Worm (Caenorhabditis elegans) whole organism, L3 larva: ENCODE data around the gene Y43F8C.17.

Source experiments
- ZK546.5 ChIP-seq: sonication (generic microtip); optimal IDR thresholded peaks from 2 replicates; lab custom pipeline; 2017; ENCODE audit warnings: missing biosample characterization, missing genetic modification characterization
- aly-2 ChIP-seq: fragments of 150-350 bp; optimal IDR thresholded peaks from 2 replicates; lab custom pipeline; 2014; ENCODE audit warnings: missing biosample characterization, missing genetic modification characterization
- ama-1 ChIP-seq: fragments of 150-350 bp; optimal IDR thresholded peaks from 2 replicates; lab custom pipeline; 2018
- ceh-16 ChIP-seq: sonication (generic microtip); optimal IDR thresholded peaks from 2 replicates; lab custom pipeline; 2017; ENCODE audit warnings: missing biosample characterization, missing genetic modification characterization
- ceh-82 ChIP-seq: fragments of 150-350 bp; optimal IDR thresholded peaks from 2 replicates; lab custom pipeline; 2014; ENCODE audit warnings: missing biosample characterization, missing genetic modification characterization
- egl-27 ChIP-seq: sonication (generic microtip); optimal IDR thresholded peaks from 4 replicates; lab custom pipeline; 2017; ENCODE audit warnings: missing biosample characterization, missing genetic modification reagents, missing genetic modification characterization
- egl-5 ChIP-seq: fragments of 150-350 bp; optimal IDR thresholded peaks from 2 replicates; lab custom pipeline; 2017; ENCODE audit warnings: missing biosample characterization, missing genetic modification reagents, missing genetic modification characterization, inconsistent platforms
- elt-1 ChIP-seq: fragments of 150-350 bp; optimal IDR thresholded peaks from 2 replicates; lab custom pipeline; 2014; ENCODE audit warnings: missing biosample characterization, missing genetic modification characterization
- elt-2 ChIP-seq: sonication (generic microtip); optimal IDR thresholded peaks from 2 replicates; lab custom pipeline; 2016; ENCODE audit warnings: missing genetic modification reagents, mild to moderate bottlenecking, missing genetic modification characterization, missing compliant biosample characterization
- eor-1 ChIP-seq, 2 experiments: fragments of 150-350 bp; optimal IDR thresholded peaks; 2 replicates each; lab custom pipeline; 2014 to 2018; ENCODE audit warnings: missing biosample characterization in 2 of 2, missing genetic modification characterization in 2 of 2
- fkh-10 ChIP-seq: sonication (generic microtip); optimal IDR thresholded peaks from 2 replicates; lab custom pipeline; 2017; ENCODE audit warnings: missing biosample characterization, missing genetic modification reagents, missing genetic modification characterization
- fkh-2 ChIP-seq: fragments of 150-350 bp; optimal IDR thresholded peaks from 2 replicates; lab custom pipeline; 2014; ENCODE audit warnings: missing biosample characterization, missing genetic modification reagents, missing genetic modification characterization
- fos-1 ChIP-seq: fragments of 150-350 bp; optimal IDR thresholded peaks from 2 replicates; lab custom pipeline; 2014; ENCODE audit warnings: missing biosample characterization, missing genetic modification characterization
- hmg-11 ChIP-seq: sonication (generic microtip); optimal IDR thresholded peaks from 2 replicates; lab custom pipeline; 2016; ENCODE audit warnings: missing genetic modification characterization, missing compliant biosample characterization
- jun-1 ChIP-seq: fragments of 150-350 bp; optimal IDR thresholded peaks from 2 replicates; lab custom pipeline; 2014; ENCODE audit warnings: missing biosample characterization, missing genetic modification reagents, missing genetic modification characterization
- lin-39 ChIP-seq: fragments of 150-350 bp; optimal IDR thresholded peaks from 2 replicates; lab custom pipeline; 2018; ENCODE audit warnings: missing biosample characterization, missing genetic modification reagents, missing genetic modification characterization
- lsy-12 ChIP-seq: sonication (generic microtip); optimal IDR thresholded peaks from 2 replicates; lab custom pipeline; 2016; ENCODE audit warnings: mild to moderate bottlenecking, missing genetic modification characterization, missing compliant biosample characterization
- mdl-1 ChIP-seq: fragments of 150-350 bp; optimal IDR thresholded peaks from 2 replicates; lab custom pipeline; 2014; ENCODE audit warnings: missing biosample characterization, missing genetic modification characterization
- nfya-1 ChIP-seq: sonication (generic microtip); optimal IDR thresholded peaks from 2 replicates; lab custom pipeline; 2017; ENCODE audit warnings: missing genetic modification characterization, mild to moderate bottlenecking, missing compliant biosample characterization, antibody characterized with exemption, moderate library complexity; ENCODE audit not compliant: insufficient read depth
- nhr-11 ChIP-seq: fragments of 150-350 bp; optimal IDR thresholded peaks from 2 replicates; lab custom pipeline; 2014; ENCODE audit warnings: missing biosample characterization, missing genetic modification characterization
- nhr-23 ChIP-seq: fragments of 150-350 bp; optimal IDR thresholded peaks from 2 replicates; lab custom pipeline; 2014; ENCODE audit warnings: missing biosample characterization, missing genetic modification reagents, missing genetic modification characterization
- nhr-237 ChIP-seq: fragments of 150-350 bp; optimal IDR thresholded peaks from 2 replicates; lab custom pipeline; 2014; ENCODE audit warnings: missing biosample characterization, missing genetic modification characterization
- nhr-25 ChIP-seq: sonication (generic microtip); optimal IDR thresholded peaks from 2 replicates; lab custom pipeline; 2017; ENCODE audit warnings: missing biosample characterization, missing genetic modification characterization
- nhr-28 ChIP-seq: fragments of 150-350 bp; optimal IDR thresholded peaks from 2 replicates; lab custom pipeline; 2014; ENCODE audit warnings: missing biosample characterization, missing genetic modification characterization
- nhr-43 ChIP-seq: sonication (generic microtip); optimal IDR thresholded peaks from 2 replicates; lab custom pipeline; 2016; ENCODE audit warnings: mild to moderate bottlenecking, missing genetic modification characterization, missing compliant biosample characterization; ENCODE audit not compliant: poor library complexity, severe bottlenecking
- nhr-67 ChIP-seq: fragments of 150-350 bp; optimal IDR thresholded peaks from 2 replicates; lab custom pipeline; 2014; ENCODE audit warnings: missing biosample characterization, missing genetic modification characterization
- nhr-76 ChIP-seq: fragments of 150-350 bp; sonication (generic microtip); optimal IDR thresholded peaks from 5 replicates; lab custom pipeline; 2014; ENCODE audit warnings: missing biosample characterization, missing genetic modification characterization
- pha-4 ChIP-seq: fragments of 150-350 bp; optimal IDR thresholded peaks from 2 replicates; lab custom pipeline; 2014; ENCODE audit warnings: missing biosample characterization, missing genetic modification reagents, missing genetic modification characterization
- pqm-1 ChIP-seq: fragments of 150-350 bp; optimal IDR thresholded peaks from 2 replicates; lab custom pipeline; 2017; ENCODE audit warnings: missing biosample characterization, missing genetic modification characterization, inconsistent platforms
- skn-1 ChIP-seq: fragments of 150-350 bp; optimal IDR thresholded peaks from 2 replicates; lab custom pipeline; 2014; ENCODE audit warnings: missing biosample characterization, missing genetic modification characterization
- tbx-2 ChIP-seq: sonication (generic microtip); optimal IDR thresholded peaks from 2 replicates; lab custom pipeline; 2016; ENCODE audit warnings: mild to moderate bottlenecking, missing genetic modification characterization, missing compliant biosample characterization
- unc-62 ChIP-seq: fragments of 150-350 bp; sonication (generic microtip); optimal IDR thresholded peaks from 4 replicates; lab custom pipeline; 2014; ENCODE audit warnings: missing biosample characterization, missing genetic modification reagents, missing genetic modification characterization
- zag-1 ChIP-seq: fragments of 150-350 bp; optimal IDR thresholded peaks from 2 replicates; lab custom pipeline; 2014; ENCODE audit warnings: missing biosample characterization, missing genetic modification characterization
- ztf-11 ChIP-seq: fragments of 150-350 bp; optimal IDR thresholded peaks from 2 replicates; lab custom pipeline; 2014; ENCODE audit warnings: missing biosample characterization, missing genetic modification characterization

The Y43F8C.17 gene

DNA sequence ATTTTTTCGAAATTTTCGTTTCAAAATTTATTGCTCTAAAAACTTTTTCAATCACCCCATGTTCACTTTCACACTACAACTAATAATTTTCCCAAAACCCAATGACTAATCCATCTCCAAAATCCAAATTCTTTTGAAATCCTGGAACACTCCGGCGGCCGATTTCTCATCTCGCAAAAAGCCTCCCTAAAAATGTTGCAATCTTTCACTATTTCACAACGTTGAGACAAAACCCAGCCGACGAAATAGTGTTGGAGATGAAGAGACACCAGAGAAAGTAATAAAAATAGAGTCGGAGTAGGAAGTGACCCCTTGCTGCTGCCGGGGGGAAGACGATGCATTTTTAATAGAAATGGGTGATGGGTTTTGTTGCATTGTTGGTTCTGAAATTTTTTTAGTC is 8.6 kb downstream of the Y43F8C.17 start:
- no peak for TF ChIP-seq nhr-237 (tag; lab: Kevin White, UChicago)
- no peak for TF ChIP-seq elt-1 (tag; lab: Kevin White, UChicago)
- no peak for TF ChIP-seq ama-1 (lab: Kevin White, UChicago)
- TF ChIP-seq ZK546.5: no peak
- TF ChIP-seq hmg-11 (tag; lab: Kevin White, UChicago): peak; percentile 15
- TF ChIP-seq pha-4 (tag; lab: Kevin White, UChicago): no peak
- no peak for TF ChIP-seq unc-62 (GFP tag; lab: Kevin White, UChicago)
- TF ChIP-seq pqm-1 (tag; lab: Kevin White, UChicago): no peak
- TF ChIP-seq skn-1 (tag; lab: Kevin White, UChicago): no peak
- TF ChIP-seq, all 47 proteins: peak for 1

DNA sequence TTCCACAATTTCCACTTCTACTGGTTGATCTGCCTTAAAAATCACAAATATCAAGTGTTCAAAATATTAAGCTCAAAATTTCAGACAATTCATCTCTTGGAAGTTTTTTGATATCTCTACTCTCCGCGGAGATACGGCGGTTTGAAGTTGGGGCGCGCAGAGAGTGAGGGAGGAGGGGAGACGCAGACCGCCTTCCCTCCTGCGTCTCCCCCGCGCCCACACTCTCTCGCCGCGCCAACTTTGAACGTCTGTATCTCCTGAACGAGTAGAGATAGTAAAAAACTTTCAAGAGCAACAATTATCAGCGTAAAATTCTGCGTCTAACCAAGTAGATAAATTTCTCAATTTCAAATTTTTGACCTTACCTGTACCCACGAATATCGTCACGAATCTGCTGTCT is 12.0 kb downstream of the Y43F8C.17 start:
- TF ChIP-seq nhr-67 (tag; lab: Kevin White, UChicago) (no peak), nhr-23 (no peak), ama-1 (lab: Kevin White, UChicago) (no peak), ceh-82 (no peak), hmg-11 (tag; lab: Kevin White, UChicago) (no peak), skn-1 (tag; lab: Kevin White, UChicago) (no peak), nhr-43 (tag; lab: Kevin White, UChicago) (no peak), egl-5 (no peak), pqm-1 (tag; lab: Kevin White, UChicago) (no peak), jun-1 (tag; lab: Kevin White, UChicago) (no peak), nhr-237 (tag; lab: Kevin White, UChicago) (no peak)

DNA sequence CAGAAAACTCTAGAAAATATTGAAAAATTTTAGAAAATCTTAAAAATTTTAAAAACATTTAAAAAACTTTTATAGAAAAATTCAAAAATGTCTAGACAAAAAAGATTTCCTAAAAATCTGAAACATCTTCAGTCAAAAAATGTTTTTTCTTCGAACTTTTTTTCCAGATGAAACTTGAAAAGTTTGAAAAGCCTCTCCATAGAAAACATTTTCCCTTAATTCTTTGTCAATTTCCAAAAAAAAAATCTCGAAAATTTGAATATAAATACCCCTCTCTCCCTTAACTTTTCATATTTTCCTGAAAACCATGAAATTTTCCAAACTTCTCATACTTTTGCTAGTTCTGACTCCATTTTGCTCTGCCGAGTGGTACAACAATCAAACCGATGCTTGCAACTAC is 12.8 kb downstream of the Y43F8C.17 start, which contains the start of gene Y116F11A.3:
Gene Y116F11A.3 (plus strand): TSS at position 301 of the 400 bp plus-strand sequence.
- TF ChIP-seq nhr-23: no peak
- no peak for TF ChIP-seq ZK546.5
- no peak for TF ChIP-seq tbx-2
- TF ChIP-seq hmg-11 (tag; lab: Kevin White, UChicago): no peak
- TF ChIP-seq elt-1 (tag; lab: Kevin White, UChicago): no peak

DNA sequence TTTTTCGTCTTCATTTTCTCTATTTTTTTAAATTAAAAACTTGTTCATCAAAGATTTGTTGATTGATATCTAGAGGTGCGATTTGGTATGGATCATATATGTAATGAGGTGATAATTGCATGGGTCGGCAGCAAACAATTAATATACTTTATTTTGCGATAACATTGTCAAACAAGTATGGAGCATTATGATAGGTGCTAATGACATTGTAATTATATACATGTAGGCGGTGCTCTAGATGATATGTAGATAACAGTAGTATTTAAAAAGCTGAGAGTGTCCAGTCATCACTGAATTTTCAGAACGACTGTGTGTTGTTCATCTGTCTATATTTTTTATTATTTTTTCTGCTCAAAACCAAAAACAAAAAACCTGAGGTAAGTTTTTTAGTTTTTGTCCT is 14.3 kb downstream of the Y43F8C.17 start, which contains the start of gene Y116F11A.1:
Gene Y116F11A.1 (plus strand): TSS at position 301 of the 400 bp plus-strand sequence.
- TF ChIP-seq tbx-2 (no peak), mdl-1 (tag; lab: Kevin White, UChicago) (no peak), fkh-10 (GFP tag; lab: Kevin White, UChicago) (no peak), zag-1 (tag; lab: Kevin White, UChicago) (no peak), ceh-16 (no peak), nhr-25 (tag; lab: Kevin White, UChicago) (no peak), ztf-11 (tag; lab: Kevin White, UChicago) (no peak), nfya-1 (tag; lab: Kevin White, UChicago) (no peak), fos-1 (no peak), nhr-76 (tag; lab: Kevin White, UChicago) (no peak), jun-1 (tag; lab: Kevin White, UChicago) (no peak), nhr-23 (no peak), elt-1 (tag; lab: Kevin White, UChicago) (no peak), ama-1 (lab: Kevin White, UChicago) (no peak), egl-27 (no peak), elt-2 (tag; lab: Kevin White, UChicago) (no peak), nhr-237 (tag; lab: Kevin White, UChicago) (no peak), ZK546.5 (no peak)
- TF ChIP-seq, all 47 proteins: peak for 0

DNA sequence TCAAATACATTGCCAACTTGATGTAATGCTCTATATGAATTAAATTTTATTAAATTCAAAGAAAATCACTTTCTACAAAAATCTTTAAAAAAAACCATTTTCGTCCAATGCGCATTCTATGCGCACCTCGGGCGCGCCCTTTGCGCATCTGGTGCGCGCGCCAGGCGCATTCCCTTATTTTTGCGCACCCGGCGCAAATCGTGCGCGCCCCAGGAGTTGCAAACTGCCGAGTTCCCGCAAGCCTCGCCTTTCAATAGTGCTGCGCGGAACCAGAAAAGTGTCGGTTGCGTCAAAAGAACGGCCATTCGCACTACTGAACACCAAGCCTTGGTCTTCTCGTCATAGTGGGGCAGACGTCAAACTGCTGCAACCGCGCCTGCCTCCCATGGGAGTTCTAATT is 17.8 kb downstream of the Y43F8C.17 start:
- no peak for TF ChIP-seq fkh-2
- no peak for TF ChIP-seq nhr-25 (tag; lab: Kevin White, UChicago)
- TF ChIP-seq ztf-11 (tag; lab: Kevin White, UChicago): no peak
- TF ChIP-seq aly-2: no peak
- TF ChIP-seq nhr-28 (tag; lab: Kevin White, UChicago): no peak
- no peak for TF ChIP-seq lin-39 (tag; lab: Kevin White, UChicago)
- TF ChIP-seq eor-1 (tag; optimal IDR thresholded peaks at IDR 0.05; lab: Kevin White, UChicago): no peak
- no peak for TF ChIP-seq lsy-12 (tag; lab: Kevin White, UChicago)
- no peak for TF ChIP-seq nhr-23
- TF ChIP-seq nhr-11 (tag; lab: Kevin White, UChicago): no peak
- no peak for TF ChIP-seq ZK546.5
- no peak for TF ChIP-seq ama-1 (lab: Kevin White, UChicago)
